Worm (Caenorhabditis elegans) whole organism, L4 larva: ENCODE data around the gene F46G10.1.

ENCODE experiments used
- D1046.2 ChIP-seq: fragments of 200-800 bp; sonication (Bioruptor generic); IDR thresholded peaks from 2 replicates; pipeline ENCODE4 v1.3.6; 2022; ENCODE audit warnings: missing genetic modification characterization, missing compliant biosample characterization
- F10B5.3 ChIP-seq: sonication (generic microtip); optimal IDR thresholded peaks from 2 replicates; lab custom pipeline; 2016; ENCODE audit warnings: mild to moderate bottlenecking, missing genetic modification characterization, missing compliant biosample characterization
- F49E8.2 ChIP-seq: sonication (generic microtip); optimal IDR thresholded peaks from 2 replicates; lab custom pipeline; 2016; ENCODE audit warnings: missing compliant biosample characterization, mild to moderate bottlenecking, missing genetic modification characterization, borderline replicate concordance
- R02D3.7 ChIP-seq: fragments of 150-350 bp; sonication (generic microtip); optimal IDR thresholded peaks from 3 replicates; lab custom pipeline; 2014; ENCODE audit warnings: missing biosample characterization, missing genetic modification characterization
- Y105C5A.15 ChIP-seq: fragments of 200-800 bp; sonication (Bioruptor generic); IDR thresholded peaks from 2 replicates; pipeline ENCODE4 v1.3.6; 2022; ENCODE audit warnings: missing genetic modification characterization, missing compliant biosample characterization
- Y48G9A.11 ChIP-seq: fragments of 200-800 bp; sonication (Bioruptor generic); IDR thresholded peaks from 2 replicates; pipeline ENCODE4 v1.3.6; 2022; ENCODE audit warnings: missing genetic modification reagents, missing genetic modification characterization, missing compliant biosample characterization
- Y5F2A.4 ChIP-seq: fragments of 200-800 bp; sonication (Bioruptor generic); optimal IDR thresholded peaks from 2 replicates; lab custom pipeline; 2018; ENCODE audit warnings: mild to moderate bottlenecking, missing genetic modification characterization, missing compliant biosample characterization
- ZK337.2 ChIP-seq: fragments of 200-800 bp; sonication (Bioruptor generic); IDR thresholded peaks from 2 replicates; pipeline ENCODE4 v1.3.6; 2022; ENCODE audit warnings: missing genetic modification reagents, missing genetic modification characterization, missing compliant biosample characterization
- ZK546.5 ChIP-seq, 2 experiments: sonication (generic microtip); optimal IDR thresholded peaks; 2 replicates each; lab custom pipeline; 2017; ENCODE audit warnings: missing biosample characterization in 2 of 2, missing genetic modification characterization in 2 of 2
- aly-2 ChIP-seq: sonication (generic microtip); optimal IDR thresholded peaks from 2 replicates; lab custom pipeline; 2018; ENCODE audit warnings: missing biosample characterization, missing genetic modification characterization
- arid-1 ChIP-seq: fragments of 200-800 bp; sonication (Bioruptor generic); conservative IDR thresholded peaks from 2 replicates; pipeline ENCODE4 v1.3.6; 2022; ENCODE audit warnings: missing genetic modification reagents, missing genetic modification characterization, missing compliant biosample characterization
- ceh-28 ChIP-seq: fragments of 150-350 bp; optimal IDR thresholded peaks from 2 replicates; lab custom pipeline; 2014; ENCODE audit warnings: missing biosample characterization, missing genetic modification reagents, missing genetic modification characterization
- ceh-32 ChIP-seq: sonication (generic microtip); optimal IDR thresholded peaks from 2 replicates; lab custom pipeline; 2016; ENCODE audit warnings: mild to moderate bottlenecking, missing genetic modification characterization, missing compliant biosample characterization; ENCODE audit not compliant: poor library complexity
- ceh-44 ChIP-seq: fragments of 200-800 bp; sonication (Bioruptor generic); IDR thresholded peaks from 2 replicates; pipeline ENCODE4 v1.3.6; 2022; ENCODE audit warnings: missing genetic modification reagents, missing genetic modification characterization, missing compliant biosample characterization
- ceh-82 ChIP-seq: sonication (generic microtip); optimal IDR thresholded peaks from 2 replicates; lab custom pipeline; 2017; ENCODE audit warnings: missing biosample characterization, missing genetic modification characterization
- ctbp-1 ChIP-seq: fragments of 200-800 bp; sonication (Bioruptor generic); IDR thresholded peaks from 2 replicates; pipeline ENCODE4 v1.3.6; 2022; ENCODE audit warnings: missing genetic modification reagents, missing genetic modification characterization, missing compliant biosample characterization
- daf-12 ChIP-seq: fragments of 150-350 bp; optimal IDR thresholded peaks from 2 replicates; lab custom pipeline; 2014; ENCODE audit warnings: missing biosample characterization, missing genetic modification reagents, missing genetic modification characterization
- daf-8 ChIP-seq: fragments of 200-800 bp; sonication (Bioruptor generic); IDR thresholded peaks from 2 replicates; pipeline ENCODE4 v1.3.6; 2022; ENCODE audit warnings: missing genetic modification characterization, missing compliant biosample characterization
- dmd-9 ChIP-seq: fragments of 200-800 bp; sonication (Bioruptor generic); IDR thresholded peaks from 2 replicates; pipeline ENCODE4 v1.3.6; 2022; ENCODE audit warnings: missing genetic modification reagents, missing genetic modification characterization, missing compliant biosample characterization
- hlh-11 ChIP-seq: fragments of 200-800 bp; sonication (Bioruptor generic); optimal IDR thresholded peaks from 2 replicates; lab custom pipeline; 2018; ENCODE audit warnings: mild to moderate bottlenecking, missing genetic modification characterization, missing compliant biosample characterization
- jun-1 ChIP-seq: fragments of 150-350 bp; optimal IDR thresholded peaks from 2 replicates; lab custom pipeline; 2014; ENCODE audit warnings: missing biosample characterization, missing genetic modification reagents, missing genetic modification characterization
- lin-13 ChIP-seq: fragments of 150-350 bp; optimal IDR thresholded peaks from 2 replicates; lab custom pipeline; 2014; ENCODE audit warnings: missing biosample characterization, missing genetic modification reagents, missing genetic modification characterization
- lin-29 ChIP-seq: fragments of 200-800 bp; sonication (Bioruptor generic); IDR thresholded peaks from 2 replicates; pipeline ENCODE4 v1.3.6; 2022; ENCODE audit warnings: missing genetic modification reagents, missing genetic modification characterization, missing compliant biosample characterization
- lin-38 ChIP-seq: fragments of 200-800 bp; sonication (Bioruptor generic); IDR thresholded peaks from 2 replicates; pipeline ENCODE4 v1.3.6; 2022; ENCODE audit warnings: missing genetic modification reagents, missing genetic modification characterization, missing compliant biosample characterization
- lir-3 ChIP-seq: sonication (generic microtip); optimal IDR thresholded peaks from 2 replicates; lab custom pipeline; 2016; ENCODE audit warnings: mild to moderate bottlenecking, missing genetic modification characterization, missing compliant biosample characterization
- lsy-2 ChIP-seq, 2 experiments: fragments of 150-350 bp in 1 of 2; sonication (generic microtip) in 1 of 2; optimal IDR thresholded peaks; 2 replicates each; lab custom pipeline; 2014 to 2017; ENCODE audit warnings: missing biosample characterization in 2 of 2, missing genetic modification characterization in 2 of 2
- madf-5 ChIP-seq, 2 experiments: fragments of 200-800 bp; sonication (Bioruptor generic); IDR thresholded peaks; 2 replicates each; pipeline ENCODE4 v1.3.6; 2022; ENCODE audit warnings: missing compliant biosample characterization in 2 of 2, missing genetic modification characterization in 2 of 2
- madf-9 ChIP-seq: fragments of 200-800 bp; sonication (Bioruptor generic); conservative IDR thresholded peaks from 2 replicates; pipeline ENCODE4 v1.3.6; 2022; ENCODE audit warnings: missing genetic modification reagents, missing genetic modification characterization, missing compliant biosample characterization
- mep-1 ChIP-seq: fragments of 150-350 bp; sonication (generic microtip); optimal IDR thresholded peaks from 3 replicates; lab custom pipeline; 2014; ENCODE audit warnings: missing biosample characterization, missing genetic modification characterization
- mes-2 ChIP-seq: sonication (generic microtip); optimal IDR thresholded peaks from 2 replicates; lab custom pipeline; 2016; ENCODE audit warnings: missing genotype, mild to moderate bottlenecking, missing genetic modification characterization, missing compliant biosample characterization; ENCODE audit not compliant: poor library complexity, severe bottlenecking
- mxl-2 ChIP-seq: fragments of 200-800 bp; sonication (Bioruptor generic); conservative IDR thresholded peaks from 2 replicates; pipeline ENCODE4 v1.3.6; 2022; ENCODE audit warnings: missing genetic modification reagents, missing genetic modification characterization, missing compliant biosample characterization
- mxl-3 ChIP-seq: fragments of 200-800 bp; sonication (Bioruptor generic); optimal IDR thresholded peaks from 2 replicates; lab custom pipeline; 2018; ENCODE audit warnings: mild to moderate bottlenecking, missing genetic modification characterization, missing compliant biosample characterization
- nhr-11 ChIP-seq: fragments of 150-350 bp; optimal IDR thresholded peaks from 2 replicates; lab custom pipeline; 2014; ENCODE audit warnings: missing biosample characterization, missing genetic modification characterization
- nhr-237 ChIP-seq: sonication (generic microtip); optimal IDR thresholded peaks from 2 replicates; lab custom pipeline; 2017; ENCODE audit warnings: missing biosample characterization, missing genetic modification characterization
- nhr-42 ChIP-seq: fragments of 200-800 bp; sonication (Bioruptor generic); IDR thresholded peaks from 2 replicates; pipeline ENCODE4 v1.3.6; 2022; ENCODE audit warnings: missing genetic modification characterization, missing compliant biosample characterization
- nhr-6 ChIP-seq: fragments of 150-350 bp; optimal IDR thresholded peaks from 2 replicates; lab custom pipeline; 2014; ENCODE audit warnings: missing biosample characterization, missing genetic modification characterization
- php-3 ChIP-seq: fragments of 200-800 bp; sonication (Bioruptor generic); IDR thresholded peaks from 2 replicates; pipeline ENCODE4 v1.3.6; 2022; ENCODE audit warnings: missing genetic modification reagents, missing genetic modification characterization, missing compliant biosample characterization
- saeg-2 ChIP-seq: fragments of 200-800 bp; sonication (Bioruptor generic); IDR thresholded peaks from 2 replicates; pipeline ENCODE4 v1.3.6; 2022; ENCODE audit warnings: missing genetic modification reagents, missing genetic modification characterization, missing compliant biosample characterization
- sdz-12 ChIP-seq: fragments of 200-800 bp; sonication (Bioruptor generic); optimal IDR thresholded peaks from 2 replicates; lab custom pipeline; 2018; ENCODE audit warnings: mild to moderate bottlenecking, missing genetic modification characterization, missing compliant biosample characterization
- snpc-1.2 ChIP-seq: fragments of 200-800 bp; sonication (Bioruptor generic); IDR thresholded peaks from 2 replicates; pipeline ENCODE4 v1.3.6; 2022; ENCODE audit warnings: missing genetic modification reagents, missing genetic modification characterization, missing compliant biosample characterization
- snpc-4 ChIP-seq: fragments of 150-350 bp; optimal IDR thresholded peaks from 2 replicates; lab custom pipeline; 2014; ENCODE audit warnings: missing biosample characterization, missing genetic modification characterization
- spr-3 ChIP-seq: fragments of 200-800 bp; sonication (Bioruptor generic); optimal IDR thresholded peaks from 2 replicates; lab custom pipeline; 2018; ENCODE audit warnings: mild to moderate bottlenecking, missing genetic modification characterization, missing compliant biosample characterization
- tag-97 ChIP-seq: fragments of 200-800 bp; sonication (Bioruptor generic); IDR thresholded peaks from 2 replicates; pipeline ENCODE4 v1.3.6; 2022; ENCODE audit warnings: missing genetic modification characterization, missing compliant biosample characterization
- tra-1 ChIP-seq: fragments of 200-800 bp; sonication (Bioruptor generic); IDR thresholded peaks from 2 replicates; pipeline ENCODE4 v1.3.6; 2022; ENCODE audit warnings: missing genetic modification reagents, missing genetic modification characterization, missing compliant biosample characterization
- unc-130 ChIP-seq: sonication (generic microtip); optimal IDR thresholded peaks from 2 replicates; lab custom pipeline; 2016; ENCODE audit warnings: missing genetic modification reagents, missing genetic modification characterization, missing compliant biosample characterization
- vab-7 ChIP-seq: fragments of 200-800 bp; sonication (Bioruptor generic); IDR thresholded peaks from 2 replicates; pipeline ENCODE4 v1.3.6; 2022; ENCODE audit warnings: missing genetic modification reagents, missing genetic modification characterization, missing compliant biosample characterization
- zip-11 ChIP-seq: fragments of 200-800 bp; sonication (Bioruptor generic); IDR thresholded peaks from 2 replicates; pipeline ENCODE4 v1.3.6; 2022; ENCODE audit warnings: missing genetic modification characterization, missing compliant biosample characterization
- ztf-11 ChIP-seq: fragments of 150-350 bp; optimal IDR thresholded peaks from 2 replicates; lab custom pipeline; 2014; ENCODE audit warnings: missing biosample characterization, missing genetic modification characterization
- ztf-7 ChIP-seq: fragments of 150-350 bp; optimal IDR thresholded peaks from 2 replicates; lab custom pipeline; 2014; ENCODE audit warnings: missing biosample characterization, missing genetic modification characterization

The F46G10.1 gene

DNA sequence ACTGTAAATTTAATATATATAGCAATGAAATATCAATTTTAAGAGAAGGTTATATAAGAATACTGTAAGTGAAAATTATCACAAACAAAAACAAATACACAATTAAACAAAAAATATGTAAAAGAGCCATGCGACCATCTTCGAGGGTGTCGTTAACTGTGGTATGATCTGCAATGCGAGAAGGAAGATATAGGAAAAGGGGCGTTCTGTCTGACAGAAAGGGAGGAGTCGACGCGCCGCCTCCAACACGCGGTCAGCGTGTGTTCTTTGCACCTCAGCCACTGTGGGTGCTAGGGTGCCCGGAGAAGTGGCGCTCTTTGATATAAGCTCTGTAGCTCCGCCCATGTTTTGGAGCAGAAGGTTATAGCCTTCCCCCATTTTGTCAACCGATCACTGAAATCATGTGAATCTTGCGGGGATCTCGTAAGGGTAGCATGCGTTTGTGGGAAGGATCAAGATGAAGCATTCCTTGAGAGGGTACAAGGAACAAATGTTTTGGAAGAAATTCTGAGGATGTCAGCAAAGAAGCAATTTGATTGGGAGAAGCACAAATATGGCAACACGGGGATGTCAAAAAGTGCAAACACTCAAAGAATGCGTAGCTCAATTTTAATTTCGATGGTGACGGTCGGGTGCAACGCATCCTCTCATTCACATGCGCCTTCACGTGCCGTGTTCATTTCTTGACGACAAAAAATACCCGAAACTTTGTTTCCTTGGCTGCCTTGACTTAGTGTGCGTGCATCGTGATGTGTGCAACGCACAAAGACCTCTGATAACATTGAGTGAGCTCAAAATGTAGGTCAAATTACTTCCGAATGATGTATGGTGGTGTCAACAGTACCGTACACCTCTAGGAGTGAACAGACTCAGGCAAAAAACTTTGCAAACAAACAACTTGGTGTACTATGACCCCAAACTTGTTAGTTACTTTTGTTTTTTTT, 39.5 kb upstream of the F46G10.1 start, which contains the start of gene mxl-3:
TSS of gene mxl-3 (minus strand) at position 1 of the 944 bp plus-strand sequence.
- TF ChIP-seq ceh-44 (GFP tag; lab: Robert Waterston, UW) (no peak), hlh-11 (tag; lab: Kevin White, UChicago) (peak; percentile 54), Y48G9A.11 (GFP tag; lab: Robert Waterston, UW) (no peak), F10B5.3 (tag; lab: Kevin White, UChicago) (peak; percentile 9), mxl-3 (GFP tag; lab: Kevin White, UChicago) (peak; percentile 97), ceh-82 (tag; lab: Kevin White, UChicago) (no peak), dmd-9 (GFP tag; lab: Robert Waterston, UW) (no peak), lir-3 (tag; lab: Kevin White, UChicago) (no peak), lin-29 (GFP tag; lab: Robert Waterston, UW) (no peak), madf-9 (0 out of 2 replicates have a peak, but pooled peaks have one; percentile 19), spr-3 (no peak), aly-2 (no peak), lsy-2 (tag; optimal IDR thresholded peaks at IDR 0.05; lab: Kevin White, UChicago) (peak in 1 of 2 experiments; percentile 65), mes-2 (peak; percentile 44), saeg-2 (GFP tag; lab: Robert Waterston, UW) (no peak), ZK546.5 (tag; optimal IDR thresholded peaks at IDR 0.05; lab: Kevin White, UChicago) (no peak), lin-13 (GFP tag; lab: Kevin White, UChicago) (no peak), daf-12 (tag; lab: Kevin White, UChicago) (no peak), ztf-11 (tag; lab: Kevin White, UChicago) (no peak), Y105C5A.15 (GFP tag; lab: Robert Waterston, UW) (no peak), ZK337.2 (no peak), nhr-11 (tag; lab: Kevin White, UChicago) (peak; percentile 71), jun-1 (no peak), sdz-12 (GFP tag; lab: Kevin White, UChicago) (no peak), ztf-7 (tag; lab: Kevin White, UChicago) (no peak), nhr-6 (peak; percentile 36), zip-11 (GFP tag; lab: Robert Waterston, UW) (no peak), snpc-4 (tag; lab: Kevin White, UChicago) (no peak), D1046.2 (no peak), arid-1 (GFP tag; lab: Robert Waterston, UW) (no peak), nhr-42 (GFP tag; lab: Robert Waterston, UW) (0 out of 2 replicates have a peak, but pooled peaks have one; percentile 31), ctbp-1 (GFP tag; lab: Robert Waterston, UW) (no peak), mep-1 (tag; lab: Kevin White, UChicago) (peak; percentile 73), R02D3.7 (tag; lab: Kevin White, UChicago) (no peak), mxl-2 (GFP tag; lab: Robert Waterston, UW) (peak; percentile 98), php-3 (GFP tag; lab: Robert Waterston, UW) (peak; percentile 78), lin-38 (GFP tag; lab: Robert Waterston, UW) (no peak), daf-8 (GFP tag; lab: Robert Waterston, UW) (no peak), ceh-32 (no peak), madf-5 (GFP tag; IDR thresholded peaks at IDR 0.05; lab: Robert Waterston, UW) (no peak), tra-1 (GFP tag; lab: Robert Waterston, UW) (peak; percentile 40; the same call in 1 of the 2 replicates), nhr-237 (tag; lab: Kevin White, UChicago) (no peak), tag-97 (GFP tag; lab: Robert Waterston, UW) (no peak), Y5F2A.4 (no peak), vab-7 (GFP tag; lab: Robert Waterston, UW) (no peak), F49E8.2 (tag; lab: Kevin White, UChicago) (no peak), snpc-1.2 (GFP tag; lab: Robert Waterston, UW) (no peak), ceh-28 (tag; lab: Kevin White, UChicago) (no peak), unc-130 (no peak)
